Fruit fly (Drosophila melanogaster): ENCODE data around the gene CG17672.
A peak's percentile ranks its signal among the peaks of the same experiment; 100 is the strongest.

CG17672 gene

DNA sequence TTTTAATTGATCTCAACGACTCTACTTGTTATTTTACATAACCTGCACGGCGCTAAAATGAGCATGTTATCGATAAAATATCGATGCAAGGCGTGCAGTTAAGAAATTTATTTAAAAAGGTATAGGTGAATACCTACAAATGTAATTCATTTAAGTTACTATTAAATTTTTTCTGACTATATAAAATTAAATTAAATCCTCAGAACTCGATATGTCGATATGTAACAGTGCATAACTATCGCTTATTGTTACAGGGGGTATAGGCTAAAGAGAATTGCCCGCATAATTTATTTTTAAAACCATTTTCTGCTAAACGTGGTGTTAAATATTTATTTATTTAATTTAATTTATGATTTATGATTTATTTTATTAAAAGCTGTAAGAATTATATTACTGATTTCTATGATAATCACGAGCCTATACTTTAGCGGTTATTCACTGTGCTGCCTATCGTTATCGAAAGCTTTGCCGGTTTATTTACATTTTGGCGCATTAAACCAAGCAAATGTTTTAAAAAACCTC lies 10.9 kb upstream of the CG17672 start, which contains the start of the genes mRpL20 and Icmt (continued):
- TF ChIP-seq Hey (tag; optimal IDR thresholded peaks at IDR 0.05) (no peak), CG13287 (GFP tag; IDR thresholded peaks at IDR 0.05; ENCODE audit: partially characterized antibody) (peak; percentile 85), vfl (GFP tag; optimal IDR thresholded peaks at IDR 0.05) (peak; percentile 59), HmgZ (tag; optimal IDR thresholded peaks at IDR 0.05) (peak; percentile 94), CG6854 (GFP tag; optimal IDR thresholded peaks at IDR 0.05) (peak; percentile 54), kni (GFP tag; optimal IDR thresholded peaks at IDR 0.05) (no peak), Poxn (GFP tag; IDR thresholded peaks at IDR 0.05) (peak; percentile 92), CG9817 (tag; optimal IDR thresholded peaks at IDR 0.05) (peak; percentile 96), CG14667 (GFP tag; IDR thresholded peaks at IDR 0.05) (peak; percentile 98), cad (GFP tag; optimal IDR thresholded peaks at IDR 0.05) (no peak), Side (GFP tag; optimal IDR thresholded peaks at IDR 0.05) (no peak), Pdp1 (GFP tag; optimal IDR thresholded peaks at IDR 0.05) (peak; percentile 71 to 78), Nf-YB (GFP tag; optimal IDR thresholded peaks at IDR 0.05) (peak; percentile 77), CG7556 (GFP tag; optimal IDR thresholded peaks at IDR 0.05) (peak; percentile 92), CG1832 (GFP tag; optimal IDR thresholded peaks at IDR 0.05) (no peak), psq (GFP tag; optimal IDR thresholded peaks at IDR 0.05) (peak; percentile 78), tgo (GFP tag; IDR thresholded peaks at IDR 0.05) (peak; percentile 98), CG12104 (GFP tag; optimal IDR thresholded peaks at IDR 0.05) (peak; percentile 72), ro (GFP tag; IDR thresholded peaks at IDR 0.05) (peak; percentile 94), CG1792 (GFP tag; optimal IDR thresholded peaks at IDR 0.05) (no peak), CG16813 (GFP tag; IDR thresholded peaks at IDR 0.05; ENCODE audit: partially characterized antibody) (peak; percentile 72), ase (GFP tag; IDR thresholded peaks at IDR 0.05) (peak; percentile 96), Mad (GFP tag; optimal IDR thresholded peaks at IDR 0.05) (peak; percentile 41), peb (GFP tag; IDR thresholded peaks at IDR 0.05) (peak; percentile 93), pum (GFP tag; optimal IDR thresholded peaks at IDR 0.05) (peak; percentile 49), CG11398 (GFP tag; optimal IDR thresholded peaks at IDR 0.05) (no peak), Camta (GFP tag; optimal IDR thresholded peaks at IDR 0.05) (no peak), CG10274 (GFP tag; optimal IDR thresholded peaks at IDR 0.05) (peak; percentile 52), gsb (GFP tag; IDR thresholded peaks at IDR 0.05) (peak; percentile 94), zfh1 (GFP tag; IDR thresholded peaks at IDR 0.05) (peak; percentile 97), gce (GFP tag; IDR thresholded peaks at IDR 0.05) (peak; percentile 90; the same call in 2 of the 3 replicates), CG30431 (GFP tag; optimal IDR thresholded peaks at IDR 0.05) (peak; percentile 76), CG2202 (tag; optimal IDR thresholded peaks at IDR 0.05) (peak; percentile 76), org-1 (GFP tag; optimal IDR thresholded peaks at IDR 0.05) (peak; percentile 84), fru (optimal IDR thresholded peaks at IDR 0.05) (no peak), crc (GFP tag; optimal IDR thresholded peaks at IDR 0.05) (no peak), Elba2 (GFP tag; optimal IDR thresholded peaks at IDR 0.05) (no peak), CG34376 (GFP tag; optimal IDR thresholded peaks at IDR 0.05) (peak; percentile 6), schlank (tag; optimal IDR thresholded peaks at IDR 0.05) (peak; percentile 85), bsh (GFP tag; optimal IDR thresholded peaks at IDR 0.05) (peak; percentile 74 to 97), ind (GFP tag; optimal IDR thresholded peaks at IDR 0.05) (peak; percentile 87), pita (GFP tag; optimal IDR thresholded peaks at IDR 0.05) (no peak), CG5953 (GFP tag; IDR thresholded peaks at IDR 0.05) (peak; percentile 79), bab2 (GFP tag; optimal IDR thresholded peaks at IDR 0.05) (peak; percentile 36), CG12769 (tag; optimal IDR thresholded peaks at IDR 0.05) (peak; percentile 84), Nf-YC (tag; optimal IDR thresholded peaks at IDR 0.05) (peak; percentile 87), CG12155 (GFP tag; optimal IDR thresholded peaks at IDR 0.05) (peak; percentile 89), jumu (GFP tag; optimal IDR thresholded peaks at IDR 0.05) (peak; percentile 26), nau (GFP tag; optimal IDR thresholded peaks at IDR 0.05) (peak; percentile 59), NK7.1 (GFP tag; optimal IDR thresholded peaks at IDR 0.05) (no peak), odd (GFP tag; optimal IDR thresholded peaks at IDR 0.05) (peak; percentile 78)

Data from whole organism, embryonic.